Fruit fly (Drosophila melanogaster) Kc167 (cell line): ENCODE results near the gene nAChRbeta2.

Experiments used
- Myc ChIP-seq: fragments of >200 bp; optimal IDR thresholded peaks from 2 replicates; lab custom pipeline; 2017; ENCODE audit warnings: missing external identifiers
- h ChIP-seq: fragments of >200 bp; optimal IDR thresholded peaks from 3 replicates; lab custom pipeline; 2018; ENCODE audit warnings: missing external identifiers
- insv ChIP-seq: fragments of >200 bp; optimal IDR thresholded peaks from 3 replicates; lab custom pipeline; 2018; ENCODE audit warnings: missing external identifiers
- psq ChIP-seq: fragments of >200 bp; optimal IDR thresholded peaks from 2 replicates; lab custom pipeline; 2017; ENCODE audit warnings: missing external identifiers
- ttk ChIP-seq: sonication (Bioruptor generic); optimal IDR thresholded peaks from 2 replicates; lab custom pipeline; 2017; ENCODE audit warnings: missing external identifiers

DNA sequence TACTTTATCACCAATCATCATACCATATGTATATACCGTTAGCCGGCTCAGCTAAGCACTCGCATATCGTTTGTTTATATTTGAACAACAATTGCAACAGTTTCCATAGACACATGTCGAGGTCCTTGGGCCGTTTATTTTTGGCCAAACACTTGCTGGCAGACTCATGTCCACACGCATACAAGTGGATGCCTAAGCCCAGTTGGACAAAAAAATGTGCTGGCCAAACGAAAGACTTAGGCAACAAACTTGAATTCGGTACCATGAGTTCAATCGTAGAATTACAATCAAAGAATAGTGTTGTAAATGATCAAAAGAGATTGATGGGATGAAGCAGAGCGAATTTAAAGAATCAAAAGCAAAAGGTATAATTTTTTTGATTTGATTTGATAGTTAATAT is 8.7 kb upstream of the nAChRbeta2 start, which contains the start of gene CG13622:
- TF ChIP-seq Myc (lab: Kevin White, UChicago) (no peak), h (no peak), psq (no peak), ttk (no peak), insv (lab: Kevin White, UChicago) (no peak)
